Fruit fly (Drosophila melanogaster) whole organism, prepupa: ENCODE data around the gene CG1440.

Experiments
- CG10631 ChIP-seq: fragments of 200-800 bp; sonication (Bioruptor generic); optimal IDR thresholded peaks from 2 replicates; lab custom pipeline; 2016; ENCODE audit warnings: missing biosample characterization, missing genetic modification characterization
- CG10669 ChIP-seq: fragments of 200-800 bp; sonication (Bioruptor generic); optimal IDR thresholded peaks from 3 replicates; lab custom pipeline; 2018; ENCODE audit warnings: missing biosample characterization, mild to moderate bottlenecking, missing genetic modification characterization, moderate library complexity
- CG11294 ChIP-seq: fragments of 200-800 bp; sonication (Bioruptor generic); IDR thresholded peaks from 2 replicates; pipeline ENCODE4 v1.3.6; 2022; ENCODE audit warnings: missing biosample characterization, missing genetic modification characterization
- CG11762 ChIP-seq: fragments of 200-800 bp; sonication (Bioruptor generic); optimal IDR thresholded peaks from 3 replicates; lab custom pipeline; 2016; ENCODE audit warnings: missing biosample characterization, missing genetic modification characterization; ENCODE audit not compliant: insufficient read depth
- CG11902 ChIP-seq: fragments of 200-800 bp; sonication (Bioruptor generic); optimal IDR thresholded peaks from 3 replicates; lab custom pipeline; 2016; ENCODE audit warnings: missing biosample characterization, missing genetic modification characterization
- CG15336 ChIP-seq: fragments of 200-800 bp; sonication (Bioruptor generic); IDR thresholded peaks from 2 replicates; pipeline ENCODE4 v1.3.6; 2022; ENCODE audit warnings: missing biosample characterization, missing genetic modification characterization
- CG1621 ChIP-seq: fragments of 200-800 bp; sonication (Bioruptor generic); optimal IDR thresholded peaks from 3 replicates; lab custom pipeline; 2018; ENCODE audit warnings: missing biosample characterization, mild to moderate bottlenecking, missing genetic modification characterization
- CG16779 ChIP-seq: fragments of 200-800 bp; sonication (Bioruptor generic); optimal IDR thresholded peaks from 3 replicates; lab custom pipeline; 2017; ENCODE audit warnings: missing biosample characterization, mild to moderate bottlenecking, missing genetic modification characterization
- CG3032 ChIP-seq: fragments of 200-800 bp; optimal IDR thresholded peaks from 2 replicates; lab custom pipeline; 2019; ENCODE audit warnings: missing biosample characterization, mild to moderate bottlenecking, missing genetic modification characterization, moderate library complexity
- CG31627 ChIP-seq: fragments of 200-800 bp; sonication (Bioruptor generic); optimal IDR thresholded peaks from 3 replicates; lab custom pipeline; 2016; ENCODE audit warnings: missing biosample characterization, missing genetic modification characterization
- CG32006 ChIP-seq: fragments of 200-800 bp; sonication (Bioruptor generic); optimal IDR thresholded peaks from 3 replicates; lab custom pipeline; 2017; ENCODE audit warnings: missing biosample characterization, mild to moderate bottlenecking, missing genetic modification characterization
- CG34406 ChIP-seq: fragments of 200-800 bp; sonication (Bioruptor generic); optimal IDR thresholded peaks from 3 replicates; lab custom pipeline; 2016; ENCODE audit warnings: missing biosample characterization, missing genetic modification characterization
- CG3919 ChIP-seq: fragments of 200-800 bp; sonication (Bioruptor generic); optimal IDR thresholded peaks from 3 replicates; lab custom pipeline; 2016; ENCODE audit warnings: missing biosample characterization, missing genetic modification characterization
- CG4318 ChIP-seq: fragments of 200-800 bp; sonication (Bioruptor generic); optimal IDR thresholded peaks from 3 replicates; lab custom pipeline; 2017; ENCODE audit warnings: missing biosample characterization, mild to moderate bottlenecking, missing genetic modification characterization
- CG6163 ChIP-seq: fragments of 200-800 bp; sonication (Bioruptor generic); IDR thresholded peaks from 3 replicates; pipeline ENCODE4 v1.3.6; 2022; ENCODE audit warnings: missing biosample characterization, missing genetic modification characterization
- CG6276 ChIP-seq: fragments of 200-800 bp; sonication (Bioruptor generic); optimal IDR thresholded peaks from 2 replicates; lab custom pipeline; 2017; ENCODE audit warnings: missing biosample characterization, mild to moderate bottlenecking, missing genetic modification characterization
- CG6792 ChIP-seq: fragments of 200-800 bp; sonication (Bioruptor generic); optimal IDR thresholded peaks from 3 replicates; lab custom pipeline; 2016; ENCODE audit warnings: missing biosample characterization, missing genetic modification characterization
- CG6808 ChIP-seq: fragments of 200-800 bp; sonication (Bioruptor generic); optimal IDR thresholded peaks from 3 replicates; lab custom pipeline; 2017; ENCODE audit warnings: missing biosample characterization, missing genetic modification characterization, mild to moderate bottlenecking, moderate library complexity, missing genetic modification reagents
- CG8319 ChIP-seq: fragments of 200-800 bp; sonication (Bioruptor generic); optimal IDR thresholded peaks from 3 replicates; lab custom pipeline; 2016; ENCODE audit warnings: missing biosample characterization, missing genetic modification characterization
- CG8632 ChIP-seq: fragments of 200-800 bp; sonication (Bioruptor generic); optimal IDR thresholded peaks from 3 replicates; lab custom pipeline; 2016; ENCODE audit warnings: missing biosample characterization, missing genetic modification characterization
- Eip75B ChIP-seq: fragments of 200-800 bp; sonication (Bioruptor generic); optimal IDR thresholded peaks from 3 replicates; lab custom pipeline; 2016; ENCODE audit warnings: missing biosample characterization, missing genetic modification characterization
- Eip78C ChIP-seq: fragments of 200-800 bp; sonication (Bioruptor generic); peaks from one replicate; lab custom pipeline; 2016; ENCODE audit warnings: missing biosample characterization, missing genetic modification characterization
- Eip93F ChIP-seq: fragments of 200-800 bp; sonication (Bioruptor generic); optimal IDR thresholded peaks from 2 replicates; lab custom pipeline; 2016; ENCODE audit warnings: missing biosample characterization, mild to moderate bottlenecking, missing genetic modification characterization
- Ets21C ChIP-seq: fragments of 200-800 bp; sonication (Bioruptor generic); optimal IDR thresholded peaks from 3 replicates; lab custom pipeline; 2016; ENCODE audit warnings: missing biosample characterization, missing genetic modification characterization
- Ets96B ChIP-seq: fragments of 200-800 bp; optimal IDR thresholded peaks from 2 replicates; lab custom pipeline; 2019; ENCODE audit warnings: missing biosample characterization, mild to moderate bottlenecking, missing genetic modification characterization, moderate library complexity
- Gug ChIP-seq: fragments of 200-800 bp; sonication (Bioruptor generic); IDR thresholded peaks from 2 replicates; pipeline ENCODE4 v1.3.6; 2022; ENCODE audit warnings: missing biosample characterization, missing genetic modification characterization
- Hr38 ChIP-seq: sonication (Bioruptor generic); optimal IDR thresholded peaks from 2 replicates; lab custom pipeline; 2016; ENCODE audit warnings: missing biosample characterization, missing genetic modification characterization
- Hr4 ChIP-seq: fragments of 200-800 bp; sonication (Bioruptor generic); optimal IDR thresholded peaks from 3 replicates; lab custom pipeline; 2016; ENCODE audit warnings: missing biosample characterization, missing genetic modification characterization
- Lpt ChIP-seq: fragments of 200-800 bp; sonication (Bioruptor generic); optimal IDR thresholded peaks from 3 replicates; lab custom pipeline; 2016; ENCODE audit warnings: missing biosample characterization, missing genetic modification characterization
- Met ChIP-seq: fragments of 200-800 bp; sonication (Bioruptor generic); optimal IDR thresholded peaks from 3 replicates; lab custom pipeline; 2016; ENCODE audit warnings: missing biosample characterization, missing genetic modification characterization
- Smox ChIP-seq: fragments of 200-800 bp; sonication (Bioruptor generic); optimal IDR thresholded peaks from 3 replicates; lab custom pipeline; 2016; ENCODE audit warnings: missing biosample characterization, missing genetic modification characterization
- Sox102F ChIP-seq: fragments of 200-800 bp; sonication (Bioruptor generic); optimal IDR thresholded peaks from 2 replicates; lab custom pipeline; 2016; ENCODE audit warnings: missing biosample characterization, mild to moderate bottlenecking, missing genetic modification characterization
- Sox14 ChIP-seq: fragments of 200-800 bp; sonication (Bioruptor generic); optimal IDR thresholded peaks from 3 replicates; lab custom pipeline; 2016; ENCODE audit warnings: missing biosample characterization, missing genetic modification characterization
- Sox15 ChIP-seq: fragments of 200-800 bp; sonication (Bioruptor generic); optimal IDR thresholded peaks from 3 replicates; lab custom pipeline; 2016; ENCODE audit warnings: missing biosample characterization, missing genetic modification characterization
- achi ChIP-seq: fragments of 200-800 bp; sonication (Bioruptor generic); optimal IDR thresholded peaks from 3 replicates; lab custom pipeline; 2016; ENCODE audit warnings: missing biosample characterization, missing genetic modification characterization
- acj6 ChIP-seq: fragments of 200-800 bp; sonication (Bioruptor generic); optimal IDR thresholded peaks from 3 replicates; lab custom pipeline; 2016; ENCODE audit warnings: missing biosample characterization, missing genetic modification characterization
- cyc ChIP-seq: fragments of 200-800 bp; sonication (Bioruptor generic); optimal IDR thresholded peaks from 3 replicates; lab custom pipeline; 2016; ENCODE audit warnings: missing biosample characterization, missing genetic modification characterization
- dac ChIP-seq: fragments of 200-800 bp; sonication (Bioruptor generic); optimal IDR thresholded peaks from 2 replicates; lab custom pipeline; 2017; ENCODE audit warnings: missing biosample characterization, mild to moderate bottlenecking, missing genetic modification characterization
- dsx ChIP-seq: fragments of 200-800 bp; optimal IDR thresholded peaks from 3 replicates; lab custom pipeline; 2019; ENCODE audit warnings: missing biosample characterization, mild to moderate bottlenecking, missing genetic modification characterization, moderate library complexity; ENCODE audit not compliant: poor library complexity, severe bottlenecking
- eg ChIP-seq: fragments of 200-800 bp; sonication (Bioruptor generic); IDR thresholded peaks from 3 replicates; pipeline ENCODE4 v1.3.6; 2022; ENCODE audit warnings: missing biosample characterization, missing genetic modification characterization
- esn ChIP-seq: fragments of 200-800 bp; sonication (Bioruptor generic); optimal IDR thresholded peaks from 2 replicates; lab custom pipeline; 2016; ENCODE audit warnings: missing biosample characterization, mild to moderate bottlenecking, missing genetic modification characterization, moderate library complexity
- fd85E ChIP-seq: fragments of 200-800 bp; sonication (Bioruptor generic); optimal IDR thresholded peaks from 3 replicates; lab custom pipeline; 2016; ENCODE audit warnings: missing biosample characterization, missing genetic modification characterization
- fkh ChIP-seq: fragments of 200-800 bp; sonication (Bioruptor generic); optimal IDR thresholded peaks from 3 replicates; lab custom pipeline; 2017; ENCODE audit warnings: missing biosample characterization, mild to moderate bottlenecking, missing genetic modification characterization, moderate library complexity
- lz ChIP-seq: fragments of 200-800 bp; sonication (Bioruptor generic); optimal IDR thresholded peaks from 3 replicates; lab custom pipeline; 2016; ENCODE audit warnings: missing biosample characterization, missing genetic modification characterization
- net ChIP-seq: fragments of 200-800 bp; sonication (Bioruptor generic); optimal IDR thresholded peaks from 3 replicates; lab custom pipeline; 2016; ENCODE audit warnings: missing biosample characterization, missing genetic modification characterization
- pdm3 ChIP-seq: fragments of 200-800 bp; sonication (Bioruptor generic); optimal IDR thresholded peaks from 3 replicates; lab custom pipeline; 2016; ENCODE audit warnings: missing biosample characterization, missing genetic modification characterization
- salr ChIP-seq, 2 experiments: fragments of 200-800 bp; sonication (Bioruptor generic); optimal IDR thresholded peaks; 3 replicates each; lab custom pipeline; 2016 to 2018; ENCODE audit warnings: missing biosample characterization in 2 of 2, missing genetic modification characterization in 2 of 2, mild to moderate bottlenecking in 1 of 2
- spab ChIP-seq: fragments of 200-800 bp; sonication (Bioruptor generic); optimal IDR thresholded peaks from 2 replicates; lab custom pipeline; 2017; ENCODE audit warnings: missing biosample characterization, mild to moderate bottlenecking, missing genetic modification characterization, missing genetic modification reagents
- svp ChIP-seq: fragments of 200-800 bp; sonication (Bioruptor generic); peaks from one replicate; lab custom pipeline; 2016; ENCODE audit warnings: missing biosample characterization, missing genetic modification characterization
- vri ChIP-seq: fragments of 200-800 bp; sonication (Bioruptor generic); optimal IDR thresholded peaks from 3 replicates; lab custom pipeline; 2016; ENCODE audit warnings: missing biosample characterization, mild to moderate bottlenecking, missing genetic modification characterization

Gene CG1440

dm6 chrX:8413513-8414113, 23.2 kb upstream of the CG1440 start:
- TF ChIP-seq Eip93F (GFP tag; lab: Kevin White, UChicago) = no peak
- no peak for TF ChIP-seq CG6808 (GFP tag; lab: Kevin White, UChicago)

dm6 chrX:8414351-8414750, 22.5 kb upstream of the CG1440 start:
- TF ChIP-seq svp (GFP tag; lab: Kevin White, UChicago) (no peak), net (GFP tag; lab: Kevin White, UChicago) (no peak), CG6792 (GFP tag; lab: Kevin White, UChicago) (no peak), salr (GFP tag; optimal IDR thresholded peaks at IDR 0.05; lab: Kevin White, UChicago) (no peak), CG3032 (tag; lab: Kevin White, UChicago) (no peak), Eip93F (GFP tag; lab: Kevin White, UChicago) (no peak), spab (GFP tag; lab: Kevin White, UChicago) (no peak), CG6163 (no peak), acj6 (GFP tag; lab: Kevin White, UChicago) (peak; percentile 5), Met (peak; percentile 22), Eip78C (GFP tag; lab: Kevin White, UChicago) (peak; percentile 51), vri (GFP tag; lab: Kevin White, UChicago) (peak; percentile 3), esn (GFP tag; lab: Kevin White, UChicago) (peak; percentile 45), Smox (GFP tag; lab: Kevin White, UChicago) (no peak), CG11902 (GFP tag; lab: Kevin White, UChicago) (no peak), dsx (GFP tag; lab: Kevin White, UChicago) (no peak), Hr38 (no peak), CG32006 (peak; percentile 10), lz (GFP tag; lab: Kevin White, UChicago) (no peak), CG11294 (GFP tag; lab: Robert Waterston, UW) (no peak), CG11762 (GFP tag; lab: Kevin White, UChicago) (no peak), CG8632 (no peak), CG3919 (GFP tag; lab: Kevin White, UChicago) (peak; percentile 3), pdm3 (peak; percentile 9), Sox14 (GFP tag; lab: Kevin White, UChicago) (no peak), eg (GFP tag; lab: Robert Waterston, UW) (no peak), Gug (GFP tag; lab: Robert Waterston, UW) (no peak), cyc (GFP tag; lab: Kevin White, UChicago) (peak; percentile 17), achi (GFP tag; lab: Kevin White, UChicago) (no peak), Lpt (GFP tag; lab: Kevin White, UChicago) (no peak), Eip75B (GFP tag; lab: Kevin White, UChicago) (peak; percentile 31), CG15336 (GFP tag; lab: Robert Waterston, UW) (no peak), Ets96B (tag; lab: Kevin White, UChicago) (no peak), Sox15 (GFP tag; lab: Kevin White, UChicago) (no peak), CG1621 (tag; lab: Kevin White, UChicago) (no peak), CG10669 (GFP tag; lab: Kevin White, UChicago) (no peak), CG10631 (GFP tag; lab: Kevin White, UChicago) (no peak), Hr4 (GFP tag; lab: Kevin White, UChicago) (no peak), CG31627 (peak; percentile 6), CG6808 (GFP tag; lab: Kevin White, UChicago) (no peak), CG4318 (GFP tag; lab: Kevin White, UChicago) (no peak), CG8319 (GFP tag; lab: Kevin White, UChicago) (no peak), Ets21C (GFP tag; lab: Kevin White, UChicago) (no peak), dac (GFP tag; lab: Kevin White, UChicago) (no peak), Sox102F (GFP tag; lab: Kevin White, UChicago) (no peak), fd85E (GFP tag; lab: Kevin White, UChicago) (no peak), CG6276 (no peak), fkh (GFP tag; lab: Kevin White, UChicago) (no peak), CG16779 (tag; lab: Kevin White, UChicago) (no peak), CG34406 (no peak)
